Fruit fly (Drosophila melanogaster): Measurements from ENCODE around the gene Pglym78.

Pglym78 gene

DNA sequence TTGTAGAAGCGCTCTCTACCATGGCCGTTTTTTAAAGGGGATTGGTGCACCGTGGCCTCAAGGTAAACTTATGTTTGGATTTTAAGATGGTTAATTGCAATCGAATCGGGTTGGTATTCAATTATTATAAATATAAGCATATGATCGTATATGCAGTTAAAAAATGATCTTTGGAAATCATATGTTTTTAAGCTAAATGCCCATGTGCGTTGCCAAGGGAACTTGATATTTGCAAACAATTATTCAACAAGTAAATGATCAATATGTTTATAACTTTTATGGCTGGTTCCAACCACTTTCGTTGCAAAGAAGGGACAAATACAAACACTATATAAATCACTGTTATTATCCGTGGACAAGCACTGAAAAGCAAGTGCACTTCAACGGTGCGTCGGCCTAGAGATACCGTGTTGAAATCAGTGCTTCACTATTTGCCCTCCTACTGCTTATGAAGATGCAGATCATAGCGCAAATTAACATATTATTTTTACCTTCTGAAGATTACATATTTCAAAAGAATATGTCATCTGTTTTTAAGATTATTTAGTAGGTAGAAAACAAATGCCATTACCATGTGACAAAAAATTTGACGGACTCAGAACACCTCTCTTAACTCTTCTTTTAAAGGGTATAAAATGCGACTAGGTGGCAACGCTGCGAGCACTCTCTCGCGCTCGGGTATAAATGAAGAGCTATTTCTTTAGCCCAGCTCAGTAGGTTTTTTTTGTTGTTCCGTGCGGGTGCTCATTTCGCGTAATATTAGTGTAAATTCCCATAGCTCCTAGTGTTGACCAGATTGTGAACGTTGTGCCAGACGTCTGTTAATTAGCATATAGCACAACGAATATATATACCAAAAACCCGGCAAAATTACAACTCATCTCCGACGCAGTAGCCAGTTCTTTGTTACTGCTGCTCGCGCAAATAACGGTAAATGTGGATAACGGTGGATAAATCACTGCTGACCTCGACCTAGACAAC, 9.7 kb downstream of the Pglym78 start, which contains the start of gene rdog (continued):
- TF ChIP-seq NfI (GFP tag; optimal IDR thresholded peaks at IDR 0.05) (peak; percentile 72), CG7745 (tag; optimal IDR thresholded peaks at IDR 0.05) (no peak), CG5245 (GFP tag; optimal IDR thresholded peaks at IDR 0.05) (peak; percentile 57), C15 (GFP tag; IDR thresholded peaks at IDR 0.05) (no peak), z (GFP tag; IDR thresholded peaks at IDR 0.05) (no peak; the same call in 2 of the 3 replicates), CG7839 (tag; optimal IDR thresholded peaks at IDR 0.05) (peak; percentile 88), Dek (tag; optimal IDR thresholded peaks at IDR 0.05) (peak; percentile 65), CG2120 (GFP tag; optimal IDR thresholded peaks at IDR 0.05) (peak; percentile 88), Poxn (GFP tag; IDR thresholded peaks at IDR 0.05) (no peak), lmd (GFP tag; IDR thresholded peaks at IDR 0.05) (peak; percentile 77), dmrt99B (tag; optimal IDR thresholded peaks at IDR 0.05) (peak; percentile 76), CG12071 (GFP tag; optimal IDR thresholded peaks at IDR 0.05) (peak; percentile 30), CG1603 (tag; optimal IDR thresholded peaks at IDR 0.05) (peak; percentile 77), dmrt11E (tag; optimal IDR thresholded peaks at IDR 0.05) (peak; percentile 82), CG16863 (GFP tag; optimal IDR thresholded peaks at IDR 0.05) (peak; percentile 83), nerfin-1 (tag; optimal IDR thresholded peaks at IDR 0.05) (peak; percentile 71), lab (GFP tag; optimal IDR thresholded peaks at IDR 0.05) (peak; percentile 84), scrt (GFP tag; optimal IDR thresholded peaks at IDR 0.05) (peak; percentile 73), Adf1 (GFP tag; IDR thresholded peaks at IDR 0.05) (0 out of 2 replicates have a peak, but pooled peaks have one; percentile 40), gsb (GFP tag; IDR thresholded peaks at IDR 0.05) (no peak), cg (GFP tag; optimal IDR thresholded peaks at IDR 0.05) (no peak), CG6765 (GFP tag; optimal IDR thresholded peaks at IDR 0.05) (peak; percentile 46), CG4820 (GFP tag; optimal IDR thresholded peaks at IDR 0.05) (peak; percentile 85), aop (GFP tag; IDR thresholded peaks at IDR 0.05) (peak; percentile 39; the same call in 1 of the 2 replicates), CG15479 (GFP tag; optimal IDR thresholded peaks at IDR 0.05) (peak; percentile 13), CG8944 (GFP tag; optimal IDR thresholded peaks at IDR 0.05) (peak; percentile 68), unpg (GFP tag; optimal IDR thresholded peaks at IDR 0.05) (peak; percentile 77), dimm (GFP tag; IDR thresholded peaks at IDR 0.05) (no peak), Hr3 (GFP tag; optimal IDR thresholded peaks at IDR 0.05) (peak; percentile 73), slbo (GFP tag; IDR thresholded peaks at IDR 0.05) (peak; percentile 61), Ptx1 (GFP tag; IDR thresholded peaks at IDR 0.05) (peak; percentile 59), so (GFP tag; IDR thresholded peaks at IDR 0.05) (no peak; the same call in 2 of the 3 replicates), CG10209 (GFP tag; optimal IDR thresholded peaks at IDR 0.05) (peak; percentile 81), CG6272 (GFP tag; IDR thresholded peaks at IDR 0.05) (no peak), CG4707 (GFP tag; optimal IDR thresholded peaks at IDR 0.05) (peak; percentile 3), exex (tag; optimal IDR thresholded peaks at IDR 0.05) (no peak), CG11723 (GFP tag; optimal IDR thresholded peaks at IDR 0.05) (peak; percentile 67), vfl (GFP tag; optimal IDR thresholded peaks at IDR 0.05) (peak; percentile 49), HLH54F (GFP tag; optimal IDR thresholded peaks at IDR 0.05) (peak; percentile 78), ATbp (GFP tag; optimal IDR thresholded peaks at IDR 0.05) (peak; percentile 38), CG3065 (GFP tag; optimal IDR thresholded peaks at IDR 0.05) (peak; percentile 67), salm (tag; optimal IDR thresholded peaks at IDR 0.05) (peak; percentile 59), sisA (GFP tag; IDR thresholded peaks at IDR 0.05) (peak; percentile 69), CG12299 (tag; optimal IDR thresholded peaks at IDR 0.05) (peak; percentile 63), Xbp1 (GFP tag; optimal IDR thresholded peaks at IDR 0.05) (peak; percentile 84), Dbx (GFP tag; IDR thresholded peaks at IDR 0.05) (peak; percentile 43; the same call in 1 of the 3 replicates), Hr39 (optimal IDR thresholded peaks at IDR 0.05) (no peak), disco-r (GFP tag; optimal IDR thresholded peaks at IDR 0.05) (peak; percentile 78), tx (GFP tag; optimal IDR thresholded peaks at IDR 0.05) (peak; percentile 64)

Measured in whole organism, embryonic.